Worm (Caenorhabditis elegans) whole organism, L2 larva: ENCODE results near the gene C46C2.2.

Experiments used
- C34F6.9 ChIP-seq: fragments of 150-350 bp; optimal IDR thresholded peaks from 2 replicates; lab custom pipeline; 2014; ENCODE audit warnings: missing biosample characterization, missing genetic modification characterization
- F13H6.1 ChIP-seq: sonication (generic microtip); optimal IDR thresholded peaks from 2 replicates; lab custom pipeline; 2016; ENCODE audit warnings: missing genetic modification characterization, missing compliant biosample characterization
- R02D3.7 ChIP-seq: fragments of 150-350 bp; optimal IDR thresholded peaks from 2 replicates; lab custom pipeline; 2014; ENCODE audit warnings: missing biosample characterization, missing genetic modification characterization
- Y55F3AM.14 ChIP-seq: fragments of 200-800 bp; sonication (Bioruptor generic); optimal IDR thresholded peaks from 2 replicates; lab custom pipeline; 2018; ENCODE audit warnings: mild to moderate bottlenecking, missing genetic modification characterization, missing compliant biosample characterization
- aly-2 ChIP-seq: fragments of 150-350 bp; optimal IDR thresholded peaks from 2 replicates; lab custom pipeline; 2014; ENCODE audit warnings: missing biosample characterization, missing genetic modification characterization
- blmp-1 ChIP-seq: sonication (generic microtip); optimal IDR thresholded peaks from 2 replicates; lab custom pipeline; 2017; ENCODE audit warnings: missing genetic modification characterization, mild to moderate bottlenecking, missing compliant biosample characterization, antibody characterized with exemption, moderate library complexity; ENCODE audit not compliant: insufficient read depth
- ceh-16 ChIP-seq: fragments of 150-350 bp; optimal IDR thresholded peaks from 2 replicates; lab custom pipeline; 2014; ENCODE audit warnings: missing biosample characterization, missing genetic modification characterization
- ceh-82 ChIP-seq: fragments of 150-350 bp; optimal IDR thresholded peaks from 2 replicates; lab custom pipeline; 2014; ENCODE audit warnings: missing biosample characterization, missing genetic modification characterization
- crh-2 ChIP-seq: sonication (generic microtip); optimal IDR thresholded peaks from 2 replicates; lab custom pipeline; 2017; ENCODE audit warnings: missing biosample characterization, missing genetic modification characterization
- egl-27 ChIP-seq: sonication (generic microtip); optimal IDR thresholded peaks from 3 replicates; lab custom pipeline; 2017; ENCODE audit warnings: missing biosample characterization, missing genetic modification reagents, missing genetic modification characterization
- elt-3 ChIP-seq: sonication (generic microtip); optimal IDR thresholded peaks from 2 replicates; lab custom pipeline; 2017; ENCODE audit warnings: missing biosample characterization, missing genetic modification characterization
- fos-1 ChIP-seq: fragments of 150-350 bp; optimal IDR thresholded peaks from 2 replicates; lab custom pipeline; 2014; ENCODE audit warnings: missing biosample characterization, missing genetic modification characterization
- gmeb-1 ChIP-seq: fragments of 150-350 bp; optimal IDR thresholded peaks from 2 replicates; lab custom pipeline; 2014; ENCODE audit warnings: missing biosample characterization, missing genetic modification characterization
- lin-11 ChIP-seq: fragments of 150-350 bp; sonication (generic microtip); optimal IDR thresholded peaks from 2 replicates; lab custom pipeline; 2014; ENCODE audit warnings: missing biosample characterization, missing genetic modification characterization, inconsistent platforms, mixed read lengths
- lin-13 ChIP-seq: fragments of 150-350 bp; optimal IDR thresholded peaks from 2 replicates; lab custom pipeline; 2014; ENCODE audit warnings: missing biosample characterization, missing genetic modification reagents, missing genetic modification characterization
- lin-39 ChIP-seq: fragments of 150-350 bp; optimal IDR thresholded peaks from 2 replicates; lab custom pipeline; 2014; ENCODE audit warnings: missing biosample characterization, missing genetic modification reagents, missing genetic modification characterization
- lsy-2 ChIP-seq, 2 experiments: fragments of 150-350 bp in 1 of 2; sonication (generic microtip) in 1 of 2; optimal IDR thresholded peaks; 2 replicates each; lab custom pipeline; 2014 to 2017; ENCODE audit warnings: missing biosample characterization in 2 of 2, missing genetic modification characterization in 2 of 2
- mab-5 ChIP-seq: fragments of 150-350 bp; optimal IDR thresholded peaks from 2 replicates; lab custom pipeline; 2014; ENCODE audit warnings: missing biosample characterization, missing genetic modification characterization
- mbf-1 ChIP-seq: sonication (generic microtip); optimal IDR thresholded peaks from 2 replicates; lab custom pipeline; 2017; ENCODE audit warnings: missing biosample characterization, missing genetic modification characterization
- mdl-1 ChIP-seq, 2 experiments: fragments of 150-350 bp in 1 of 2; sonication (generic microtip) in 1 of 2; optimal IDR thresholded peaks; 2 replicates each; lab custom pipeline; 2017; ENCODE audit warnings: missing biosample characterization in 2 of 2, missing genetic modification characterization in 2 of 2
- nhr-11 ChIP-seq: fragments of 150-350 bp; optimal IDR thresholded peaks from 2 replicates; lab custom pipeline; 2014; ENCODE audit warnings: missing biosample characterization, missing genetic modification characterization
- nhr-12 ChIP-seq: fragments of 150-350 bp; optimal IDR thresholded peaks from 2 replicates; lab custom pipeline; 2014; ENCODE audit warnings: missing biosample characterization, missing genetic modification characterization
- nhr-129 ChIP-seq: fragments of 150-350 bp; optimal IDR thresholded peaks from 2 replicates; lab custom pipeline; 2014; ENCODE audit warnings: missing biosample characterization, missing genetic modification characterization
- nhr-21 ChIP-seq: fragments of 150-350 bp; optimal IDR thresholded peaks from 2 replicates; lab custom pipeline; 2014; ENCODE audit warnings: missing biosample characterization, missing genetic modification characterization
- nhr-25 ChIP-seq: fragments of 150-350 bp; sonication (generic microtip); optimal IDR thresholded peaks from 3 replicates; lab custom pipeline; 2014; ENCODE audit warnings: missing biosample characterization, missing genetic modification characterization
- nhr-6 ChIP-seq: fragments of 150-350 bp; optimal IDR thresholded peaks from 2 replicates; lab custom pipeline; 2014; ENCODE audit warnings: missing biosample characterization, missing genetic modification characterization
- nhr-77 ChIP-seq: fragments of 150-350 bp; optimal IDR thresholded peaks from 2 replicates; lab custom pipeline; 2014; ENCODE audit warnings: missing biosample characterization, missing genetic modification characterization
- skn-1 ChIP-seq: sonication (generic microtip); optimal IDR thresholded peaks from 2 replicates; lab custom pipeline; 2017; ENCODE audit warnings: missing biosample characterization, missing genetic modification characterization
- sma-3 ChIP-seq: sonication (generic microtip); optimal IDR thresholded peaks from 2 replicates; lab custom pipeline; 2016; ENCODE audit warnings: missing genetic modification reagents, missing genetic modification characterization, missing compliant biosample characterization
- sma-9 ChIP-seq, 2 experiments: fragments of 150-350 bp in 1 of 2; sonication (generic microtip) in 1 of 2; optimal IDR thresholded peaks; 2 replicates each; lab custom pipeline; 2014 to 2016; ENCODE audit warnings: missing genetic modification characterization in 2 of 2, mild to moderate bottlenecking in 1 of 2, missing biosample characterization in 1 of 2, missing compliant biosample characterization in 1 of 2, missing genetic modification reagents in 1 of 2, moderate library complexity in 1 of 2
- snpc-4 ChIP-seq: fragments of 150-350 bp; optimal IDR thresholded peaks from 2 replicates; lab custom pipeline; 2014; ENCODE audit warnings: missing biosample characterization, missing genetic modification characterization
- unc-39 ChIP-seq: fragments of 150-350 bp; optimal IDR thresholded peaks from 2 replicates; lab custom pipeline; 2014; ENCODE audit warnings: missing biosample characterization, missing genetic modification characterization
- unc-55 ChIP-seq: fragments of 150-350 bp; sonication (generic microtip); optimal IDR thresholded peaks from 3 replicates; lab custom pipeline; 2014; ENCODE audit warnings: missing biosample characterization, missing genetic modification reagents, missing genetic modification characterization
- unc-62 ChIP-seq: fragments of 150-350 bp; optimal IDR thresholded peaks from 2 replicates; lab custom pipeline; 2014; ENCODE audit warnings: missing biosample characterization, missing genetic modification reagents, missing genetic modification characterization
- zag-1 ChIP-seq: fragments of 150-350 bp; optimal IDR thresholded peaks from 2 replicates; lab custom pipeline; 2014; ENCODE audit warnings: missing biosample characterization, missing genetic modification characterization
- ztf-1 ChIP-seq: fragments of 200-800 bp; sonication (Bioruptor generic); conservative IDR thresholded peaks from 2 replicates; pipeline ENCODE4 v1.3.6; 2022; ENCODE audit warnings: missing genetic modification characterization, missing compliant biosample characterization
- ztf-4 ChIP-seq: fragments of 150-350 bp; optimal IDR thresholded peaks from 2 replicates; lab custom pipeline; 2014; ENCODE audit warnings: missing biosample characterization, missing genetic modification characterization

Gene C46C2.2

DNA sequence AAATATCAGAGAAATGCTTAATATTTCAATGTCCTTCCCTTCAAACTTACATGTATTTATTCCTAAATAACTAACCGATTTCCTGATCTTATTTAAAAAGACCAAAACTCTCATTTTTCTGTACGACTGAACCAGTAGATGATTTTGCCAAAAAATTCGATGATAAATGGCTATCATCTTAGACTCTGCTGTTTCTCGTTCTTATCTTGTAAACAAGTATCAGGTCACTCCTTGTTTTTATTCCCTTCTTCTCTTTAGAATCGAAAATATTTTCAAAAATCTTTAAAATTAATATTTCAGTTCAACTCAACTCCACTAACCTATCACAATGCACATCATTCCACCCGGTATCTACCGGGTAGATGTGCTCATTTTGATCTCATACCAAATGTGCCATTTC lies at the start of gene C46C2.2:
C46C2.2 (plus strand) TSS at position 301 of the 400 bp plus-strand sequence.
- no peak for TF ChIP-seq mbf-1 (tag; lab: Kevin White, UChicago)
- no peak for TF ChIP-seq Y55F3AM.14 (GFP tag; lab: Kevin White, UChicago)
- TF ChIP-seq lin-11 (tag; lab: Kevin White, UChicago), result no peak
- TF ChIP-seq unc-55 (GFP tag; lab: Kevin White, UChicago), result no peak
- TF ChIP-seq ceh-16, result no peak
- TF ChIP-seq sma-3 (GFP tag; lab: Kevin White, UChicago), result no peak
- no peak for TF ChIP-seq zag-1 (tag; lab: Kevin White, UChicago)
- no peak for TF ChIP-seq R02D3.7 (tag; lab: Kevin White, UChicago)
- TF ChIP-seq unc-39 (tag; lab: Kevin White, UChicago), result no peak
- TF ChIP-seq elt-3, result no peak
- TF ChIP-seq fos-1 (tag; lab: Kevin White, UChicago), result no peak
- no peak for TF ChIP-seq blmp-1 (tag; lab: Kevin White, UChicago)
- TF ChIP-seq nhr-11 (tag; lab: Kevin White, UChicago), result no peak
- TF ChIP-seq lin-39 (tag; lab: Kevin White, UChicago), result no peak
- TF ChIP-seq, all 48 proteins: peak for 0

DNA sequence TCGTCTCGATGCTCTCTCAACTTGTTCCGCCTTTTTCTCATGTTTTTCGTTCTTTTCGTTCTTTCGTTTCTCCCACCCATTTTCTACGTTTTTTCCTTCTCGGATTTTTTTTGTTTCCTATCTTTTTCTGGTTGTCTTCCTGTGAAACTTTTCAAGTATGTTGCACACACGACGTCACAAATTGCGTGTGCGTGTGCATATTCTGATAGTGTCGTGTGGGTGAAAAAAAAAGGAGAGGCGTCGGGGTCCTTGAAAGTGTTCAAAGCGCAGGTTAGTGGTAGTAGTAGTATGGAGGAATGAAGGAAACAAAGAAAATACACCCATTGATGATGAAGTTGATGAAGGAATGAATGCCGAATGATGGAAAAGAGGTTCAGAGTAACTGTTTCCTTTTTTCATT lies 47.8 kb upstream of the C46C2.2 start:
- TF ChIP-seq nhr-21, result no peak
- TF ChIP-seq nhr-11 (tag; lab: Kevin White, UChicago), result no peak
- TF ChIP-seq unc-55 (GFP tag; lab: Kevin White, UChicago), result peak; percentile 11

DNA sequence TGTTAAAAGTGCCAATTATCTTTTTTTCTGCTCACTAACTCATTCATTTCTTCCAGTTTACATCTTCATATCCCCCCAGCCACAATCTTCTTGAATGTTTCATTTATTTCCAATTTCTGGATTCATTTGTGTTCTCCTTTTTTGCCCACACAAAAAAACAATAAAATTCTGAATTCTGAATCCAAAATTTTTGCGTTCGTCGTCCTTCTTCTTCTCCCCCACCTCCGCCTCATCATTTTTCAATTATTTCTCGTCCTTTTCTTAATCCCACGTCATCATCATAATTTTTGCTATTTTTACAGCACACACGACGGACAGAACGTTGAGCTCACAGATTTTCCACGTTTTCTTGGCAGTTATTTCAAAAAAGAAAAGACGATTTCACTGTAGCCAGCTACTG lies 33.0 kb upstream of the C46C2.2 start, which contains the start of gene C07C7.1:
C07C7.1 (plus strand) TSS at position 301 of the 400 bp plus-strand sequence.
- TF ChIP-seq ztf-1 (GFP tag; lab: Robert Waterston, UW), result no peak
- TF ChIP-seq nhr-12 (tag; lab: Kevin White, UChicago), result no peak
- no peak for TF ChIP-seq lin-13 (GFP tag; lab: Kevin White, UChicago)
- no peak for TF ChIP-seq egl-27 (tag; lab: Kevin White, UChicago)
- no peak for TF ChIP-seq skn-1 (tag; lab: Kevin White, UChicago)

DNA sequence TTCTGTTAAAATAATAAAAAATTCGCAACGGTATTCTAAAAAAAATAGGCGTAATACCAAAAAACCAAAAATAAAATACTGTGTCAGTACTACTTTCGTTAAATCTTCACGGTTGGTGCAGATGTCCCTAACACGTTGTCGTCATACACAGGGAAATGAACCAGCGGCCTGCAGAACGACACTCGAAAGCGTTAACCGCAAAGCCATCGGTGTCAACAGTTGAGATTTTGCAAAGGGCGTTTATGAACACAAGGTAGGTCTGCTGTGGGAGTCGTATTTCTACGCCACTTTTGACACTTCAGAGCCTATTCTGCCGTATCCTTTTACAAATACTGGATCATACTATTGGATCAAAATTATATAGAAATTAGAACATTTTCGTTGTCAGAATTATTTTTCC lies 26.3 kb upstream of the C46C2.2 start:
- TF ChIP-seq mdl-1 (tag; optimal IDR thresholded peaks at IDR 0.05; lab: Kevin White, UChicago) (no peak), F13H6.1 (tag; lab: Kevin White, UChicago) (peak; percentile 60), nhr-21 (peak; percentile 53), lin-11 (tag; lab: Kevin White, UChicago) (peak; percentile 53), lin-13 (GFP tag; lab: Kevin White, UChicago) (peak; percentile 25), mbf-1 (tag; lab: Kevin White, UChicago) (no peak), nhr-129 (peak; percentile 92), skn-1 (tag; lab: Kevin White, UChicago) (no peak), unc-55 (GFP tag; lab: Kevin White, UChicago) (peak; percentile 17), nhr-12 (tag; lab: Kevin White, UChicago) (no peak), nhr-77 (tag; lab: Kevin White, UChicago) (peak; percentile 15), crh-2 (tag; lab: Kevin White, UChicago) (peak; percentile 73), gmeb-1 (peak; percentile 67), C34F6.9 (tag; lab: Kevin White, UChicago) (peak; percentile 57), sma-3 (GFP tag; lab: Kevin White, UChicago) (peak; percentile 48), unc-39 (tag; lab: Kevin White, UChicago) (no peak), Y55F3AM.14 (GFP tag; lab: Kevin White, UChicago) (peak; percentile 42), ceh-82 (no peak), ztf-4 (tag; lab: Kevin White, UChicago) (no peak), sma-9 (GFP tag; optimal IDR thresholded peaks at IDR 0.05; lab: Kevin White, UChicago) (peak; percentile 77), sma-9 (tag; optimal IDR thresholded peaks at IDR 0.05; lab: Kevin White, UChicago) (no peak), fos-1 (tag; lab: Kevin White, UChicago) (peak; percentile 70), snpc-4 (no peak), zag-1 (tag; lab: Kevin White, UChicago) (peak; percentile 48), lsy-2 (tag; optimal IDR thresholded peaks at IDR 0.05; lab: Kevin White, UChicago) (peak in 1 of 2 experiments; percentile 17), egl-27 (tag; lab: Kevin White, UChicago) (peak; percentile 46)

DNA sequence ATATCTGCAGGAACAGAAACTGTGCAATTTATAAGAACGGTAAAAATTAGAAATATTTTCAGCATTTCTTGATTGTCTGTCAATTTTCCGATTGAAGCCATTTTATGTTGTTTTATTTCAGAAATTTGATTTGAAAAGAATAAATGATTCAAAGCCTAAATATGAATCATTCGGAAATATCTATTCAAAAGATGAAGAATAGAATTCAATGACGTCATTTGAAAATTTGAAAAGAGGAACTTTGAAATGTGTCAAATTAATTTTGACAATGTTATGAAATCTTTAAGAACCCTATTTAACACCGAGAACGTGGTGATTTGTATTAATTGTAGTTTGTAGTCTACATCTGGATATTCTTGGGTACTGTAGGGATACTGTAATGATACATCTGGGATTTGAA lies 25.0 kb upstream of the C46C2.2 start, which contains the start of gene C46C2.5:
C46C2.5 (minus strand) TSS at position 101 of the 400 bp plus-strand sequence.
- TF ChIP-seq fos-1 (tag; lab: Kevin White, UChicago), result no peak
- no peak for TF ChIP-seq nhr-25
- no peak for TF ChIP-seq lin-13 (GFP tag; lab: Kevin White, UChicago)
- no peak for TF ChIP-seq nhr-77 (tag; lab: Kevin White, UChicago)
- no peak for TF ChIP-seq nhr-12 (tag; lab: Kevin White, UChicago)
- no peak for TF ChIP-seq unc-55 (GFP tag; lab: Kevin White, UChicago)
- no peak for TF ChIP-seq aly-2
- no peak for TF ChIP-seq nhr-6 (tag; lab: Kevin White, UChicago)
- TF ChIP-seq F13H6.1 (tag; lab: Kevin White, UChicago), result no peak
- TF ChIP-seq lin-39 (tag; lab: Kevin White, UChicago), result no peak
- no peak for TF ChIP-seq sma-3 (GFP tag; lab: Kevin White, UChicago)
- TF ChIP-seq mab-5, result no peak
- no peak for TF ChIP-seq unc-62 (GFP tag; lab: Kevin White, UChicago)
